Worm (Caenorhabditis elegans) whole organism, early embryonic: ENCODE results near the gene rps-11.

ENCODE experiments used
- B0310.2 ChIP-seq: sonication (generic microtip); optimal IDR thresholded peaks from 2 replicates; lab custom pipeline; 2016; ENCODE audit warnings: mild to moderate bottlenecking, missing genetic modification characterization, missing compliant biosample characterization
- F13C5.2 ChIP-seq: sonication (generic microtip); optimal IDR thresholded peaks from 2 replicates; lab custom pipeline; 2017; ENCODE audit warnings: mild to moderate bottlenecking, missing genetic modification characterization, inconsistent platforms, missing compliant biosample characterization
- aly-1 ChIP-seq: sonication (generic microtip); optimal IDR thresholded peaks from 2 replicates; lab custom pipeline; 2016; ENCODE audit warnings: missing genetic modification characterization, missing compliant biosample characterization
- ama-1 ChIP-seq: fragments of 150-350 bp; optimal IDR thresholded peaks from 2 replicates; lab custom pipeline; 2014
- ceh-13 ChIP-seq: fragments of 200-800 bp; sonication (Bioruptor generic); optimal IDR thresholded peaks from 2 replicates; lab custom pipeline; 2018; ENCODE audit warnings: mild to moderate bottlenecking, missing genetic modification characterization, missing compliant biosample characterization
- ceh-36 ChIP-seq: sonication (generic microtip); optimal IDR thresholded peaks from 2 replicates; lab custom pipeline; 2016; ENCODE audit warnings: missing genetic modification characterization, inconsistent platforms, missing compliant biosample characterization
- ets-7 ChIP-seq: sonication (generic microtip); optimal IDR thresholded peaks from 2 replicates; lab custom pipeline; 2016; ENCODE audit warnings: missing genotype, missing genetic modification characterization, missing compliant biosample characterization
- flt-1 ChIP-seq: fragments of 200-800 bp; sonication (Bioruptor generic); IDR thresholded peaks from 2 replicates; pipeline ENCODE4 v1.3.6; 2022; ENCODE audit warnings: missing genetic modification characterization, missing compliant biosample characterization
- hmbx-1 ChIP-seq: sonication (generic microtip); optimal IDR thresholded peaks from 2 replicates; lab custom pipeline; 2016; ENCODE audit warnings: mild to moderate bottlenecking, missing genetic modification characterization, missing compliant biosample characterization
- hmg-4 ChIP-seq: fragments of 200-800 bp; sonication (Bioruptor generic); optimal IDR thresholded peaks from 2 replicates; lab custom pipeline; 2018; ENCODE audit warnings: mild to moderate bottlenecking, missing genetic modification characterization, missing compliant biosample characterization
- hnd-1 ChIP-seq: sonication (generic microtip); optimal IDR thresholded peaks from 2 replicates; lab custom pipeline; 2016; ENCODE audit warnings: missing genetic modification characterization, missing compliant biosample characterization
- pes-1 ChIP-seq: fragments of 200-800 bp; sonication (Bioruptor generic); IDR thresholded peaks from 2 replicates; pipeline ENCODE4 v1.3.6; 2022; ENCODE audit warnings: missing genetic modification reagents, missing genetic modification characterization, missing compliant biosample characterization
- scrt-1 ChIP-seq: fragments of 200-800 bp; sonication (Bioruptor generic); IDR thresholded peaks from 2 replicates; pipeline ENCODE4 v1.3.6; 2022; ENCODE audit warnings: missing genetic modification characterization, missing compliant biosample characterization
- sea-1 ChIP-seq: fragments of 200-800 bp; sonication (Bioruptor generic); conservative IDR thresholded peaks from 2 replicates; pipeline ENCODE4 v1.3.6; 2022; ENCODE audit warnings: missing genetic modification characterization, missing compliant biosample characterization
- tbx-11 ChIP-seq: fragments of 200-800 bp; sonication (Bioruptor generic); IDR thresholded peaks from 2 replicates; pipeline ENCODE4 v1.3.6; 2022; ENCODE audit warnings: missing genetic modification characterization, missing compliant biosample characterization
- tbx-37 ChIP-seq: fragments of 200-800 bp; sonication (Bioruptor generic); conservative IDR thresholded peaks from 2 replicates; pipeline ENCODE4 v1.3.6; 2022; ENCODE audit warnings: missing genetic modification reagents, missing genetic modification characterization, missing compliant biosample characterization
- tra-4 ChIP-seq: sonication (generic microtip); optimal IDR thresholded peaks from 2 replicates; lab custom pipeline; 2017; ENCODE audit warnings: missing genetic modification characterization, missing compliant biosample characterization

The rps-11 gene

DNA sequence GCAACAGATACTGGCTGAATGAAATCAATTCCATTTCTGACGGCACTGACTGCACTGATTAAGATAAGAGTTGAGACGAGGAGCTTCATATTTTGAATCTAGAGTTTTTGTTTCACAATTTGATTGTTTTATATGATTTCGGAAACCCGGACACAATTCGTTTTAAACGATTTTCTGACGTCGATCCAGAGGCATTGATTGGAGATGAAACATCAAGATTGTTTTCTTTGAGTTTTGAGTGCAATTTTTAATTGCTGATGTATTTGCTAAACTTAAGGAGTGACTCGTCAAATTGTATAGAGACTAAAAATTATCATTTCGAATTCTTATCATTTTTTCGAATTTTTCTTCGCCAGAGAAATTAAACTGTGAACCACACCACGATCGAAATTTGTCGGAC is 25.4 kb downstream of the rps-11 start, which contains the start of gene lys-6:
lys-6 (minus strand) TSS at position 101 of the 400 bp plus-strand sequence.
- no peak for TF ChIP-seq tbx-11
- TF ChIP-seq hmbx-1 (tag; lab: Kevin White, UChicago), result no peak
- TF ChIP-seq F13C5.2 (tag; lab: Kevin White, UChicago), result no peak
- TF ChIP-seq ceh-13, result no peak

DNA sequence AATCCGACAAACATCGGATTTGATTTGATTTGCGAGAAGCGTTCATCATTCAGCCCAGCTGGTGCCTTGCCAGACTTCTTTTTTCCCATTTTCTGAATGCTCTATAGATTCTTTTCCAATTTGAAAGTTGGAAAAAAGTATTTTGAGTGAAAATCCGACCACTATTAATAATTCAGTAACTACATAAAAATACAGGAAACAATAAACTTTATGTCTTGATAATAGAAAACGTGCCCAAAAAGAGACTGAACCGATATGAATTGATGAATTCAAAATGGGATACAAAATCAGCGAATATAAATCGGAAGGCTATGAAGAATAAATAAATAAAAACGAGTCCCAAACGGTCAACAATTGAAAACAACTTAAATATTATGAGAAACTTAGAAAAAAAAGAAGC is 29.3 kb downstream of the rps-11 start, which contains the start of gene F58B3.4:
F58B3.4 (minus strand) TSS at position 101 of the 400 bp plus-strand sequence.
- TF ChIP-seq scrt-1 (GFP tag; lab: Robert Waterston, UW) (no peak), tbx-11 (no peak), ets-7 (no peak), hnd-1 (tag; lab: Kevin White, UChicago) (no peak), F13C5.2 (tag; lab: Kevin White, UChicago) (no peak), pes-1 (GFP tag; lab: Robert Waterston, UW) (no peak), hmg-4 (no peak), tra-4 (tag; lab: Kevin White, UChicago) (no peak), ama-1 (lab: Kevin White, UChicago) (no peak), ceh-13 (no peak), ceh-36 (tag; lab: Kevin White, UChicago) (no peak), hmbx-1 (tag; lab: Kevin White, UChicago) (no peak)

DNA sequence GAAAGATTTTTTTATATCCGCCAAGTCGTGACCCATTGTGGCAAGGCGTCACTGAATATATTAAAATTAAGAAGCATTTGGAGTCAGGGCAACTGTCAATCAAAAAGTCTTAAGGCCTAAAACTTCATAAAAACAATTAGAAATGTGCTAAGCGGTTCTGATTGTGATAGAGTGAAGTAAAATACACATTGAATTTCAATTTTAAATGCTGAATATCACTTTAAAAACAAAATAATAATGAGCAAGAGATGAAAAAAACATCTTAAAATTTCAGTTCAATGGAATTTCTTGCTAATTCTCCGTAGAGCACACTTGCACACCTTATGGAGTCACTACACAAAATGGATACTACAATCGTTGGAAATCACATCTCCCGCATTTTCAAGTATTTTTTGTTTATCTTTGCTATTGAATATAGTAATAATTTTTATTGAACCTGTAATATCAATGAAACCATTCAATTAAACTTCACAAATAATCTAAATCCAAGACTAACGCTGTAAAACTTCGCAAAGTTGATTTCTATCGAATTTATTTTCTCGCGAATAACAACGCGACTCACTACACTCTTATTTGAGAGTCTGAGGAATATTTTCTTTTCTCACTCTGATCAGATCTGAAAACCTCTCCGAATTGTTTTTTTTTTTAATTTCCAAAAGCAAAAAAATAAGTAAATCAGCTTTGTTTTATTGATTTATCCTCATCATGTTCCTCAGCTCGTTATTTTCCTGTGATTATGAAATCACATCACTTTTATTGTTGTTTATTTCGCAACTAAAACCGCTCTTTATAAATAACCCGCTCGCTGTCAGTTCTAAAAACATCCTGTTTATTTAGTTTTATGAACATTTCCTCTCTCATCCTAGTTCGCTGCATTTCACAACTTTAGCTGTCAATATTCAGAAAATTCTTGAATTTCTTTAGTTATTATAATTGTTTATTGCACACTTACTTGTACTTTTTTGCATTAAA is 33.3 kb downstream of the rps-11 start, which contains the start of gene mars-1:
mars-1 (minus strand) TSS at position 51 of the 972 bp plus-strand sequence.
- TF ChIP-seq ceh-13 (no peak), F13C5.2 (tag; lab: Kevin White, UChicago) (peak; percentile 11), tbx-37 (peak; percentile 31; the same call in 1 of the 2 replicates)

DNA sequence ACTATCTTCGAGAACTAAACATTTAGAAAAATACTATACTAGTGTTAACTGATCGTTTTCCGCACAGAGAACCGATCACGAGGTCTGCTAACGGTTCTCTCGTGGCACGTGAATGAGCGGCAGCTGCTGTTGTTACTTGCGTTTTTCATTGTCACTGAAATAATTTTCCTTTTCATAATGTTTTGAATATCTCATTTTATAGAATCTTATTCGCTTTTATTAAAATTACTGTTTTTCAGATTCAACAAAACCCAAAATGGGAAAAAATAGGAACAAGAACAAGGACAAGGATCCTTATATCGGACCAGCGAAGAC is 33.9 kb downstream of the rps-11 start, which contains the start of gene F58B3.6:
F58B3.6 (plus strand) TSS at position 240 of the 315 bp plus-strand sequence.
- TF ChIP-seq tbx-11, result no peak
- TF ChIP-seq tra-4 (tag; lab: Kevin White, UChicago), result no peak
- no peak for TF ChIP-seq hmg-4
- TF ChIP-seq pes-1 (GFP tag; lab: Robert Waterston, UW), result no peak
- no peak for TF ChIP-seq hnd-1 (tag; lab: Kevin White, UChicago)
- TF ChIP-seq ceh-36 (tag; lab: Kevin White, UChicago), result no peak

DNA sequence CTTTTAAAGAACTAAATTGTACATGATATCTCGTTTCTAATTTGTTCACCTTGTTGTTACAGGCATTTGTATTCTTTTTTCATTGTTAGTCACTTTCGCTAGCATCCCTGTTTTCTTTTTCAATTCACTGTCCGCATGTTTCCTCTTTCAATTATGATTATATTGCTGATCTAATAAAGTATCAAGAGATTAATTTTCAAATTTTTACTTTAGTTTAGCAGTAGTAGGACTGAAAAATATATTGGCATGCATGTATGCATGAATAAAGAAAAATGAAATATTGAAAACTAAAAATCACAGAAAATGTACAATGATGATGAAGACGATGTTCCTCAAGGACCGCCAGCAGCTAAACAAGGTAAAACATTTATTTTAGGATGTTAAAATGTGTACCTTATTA is 35.6 kb downstream of the rps-11 start, which contains the start of gene rbm-17:
rbm-17 (plus strand) TSS at position 301 of the 400 bp plus-strand sequence.
- no peak for TF ChIP-seq hmbx-1 (tag; lab: Kevin White, UChicago)
- no peak for TF ChIP-seq ama-1 (lab: Kevin White, UChicago)
- TF ChIP-seq flt-1 (GFP tag; lab: Robert Waterston, UW), result no peak
- no peak for TF ChIP-seq B0310.2 (tag; lab: Kevin White, UChicago)
- no peak for TF ChIP-seq ceh-13
- TF ChIP-seq aly-1 (tag; lab: Kevin White, UChicago), result no peak
- no peak for TF ChIP-seq scrt-1 (GFP tag; lab: Robert Waterston, UW)
- TF ChIP-seq sea-1 (GFP tag; lab: Robert Waterston, UW), result no peak
- TF ChIP-seq pes-1 (GFP tag; lab: Robert Waterston, UW), result no peak
- TF ChIP-seq ets-7, result no peak
- no peak for TF ChIP-seq hnd-1 (tag; lab: Kevin White, UChicago)
- TF ChIP-seq tbx-11, result no peak
- TF ChIP-seq hmg-4, result no peak
- TF ChIP-seq tra-4 (tag; lab: Kevin White, UChicago), result no peak
- TF ChIP-seq tbx-37, result no peak
- no peak for TF ChIP-seq F13C5.2 (tag; lab: Kevin White, UChicago)
- TF ChIP-seq ceh-36 (tag; lab: Kevin White, UChicago), result no peak

DNA sequence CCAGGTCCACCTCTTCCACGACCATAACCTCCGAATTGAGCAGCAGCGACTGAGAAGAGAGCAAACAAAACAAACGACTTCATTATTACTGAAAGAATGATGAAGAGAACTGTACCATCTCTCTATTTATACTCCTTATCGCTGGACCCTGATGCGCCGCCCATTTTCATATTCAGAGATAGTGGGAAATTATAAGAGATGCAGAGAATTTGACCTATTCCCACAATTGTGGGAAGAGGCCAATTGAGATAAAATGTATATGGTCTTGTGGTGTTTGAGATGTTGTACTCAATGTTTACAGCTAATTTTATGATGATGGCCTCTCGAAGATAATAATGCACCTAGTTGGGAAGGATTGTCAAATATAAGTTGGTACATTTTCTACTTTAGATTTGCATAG is 38.5 kb downstream of the rps-11 start, which contains the start of gene ttr-50:
ttr-50 (minus strand) TSS at position 101 of the 400 bp plus-strand sequence.
- TF ChIP-seq scrt-1 (GFP tag; lab: Robert Waterston, UW) (no peak), hmbx-1 (tag; lab: Kevin White, UChicago) (no peak), F13C5.2 (tag; lab: Kevin White, UChicago) (no peak), ceh-36 (tag; lab: Kevin White, UChicago) (no peak), ets-7 (no peak), hnd-1 (tag; lab: Kevin White, UChicago) (no peak), ceh-13 (no peak), hmg-4 (no peak), tbx-37 (no peak), pes-1 (GFP tag; lab: Robert Waterston, UW) (no peak), flt-1 (GFP tag; lab: Robert Waterston, UW) (no peak), tra-4 (tag; lab: Kevin White, UChicago) (no peak), tbx-11 (no peak), aly-1 (tag; lab: Kevin White, UChicago) (no peak), ama-1 (lab: Kevin White, UChicago) (no peak), sea-1 (GFP tag; lab: Robert Waterston, UW) (no peak), B0310.2 (tag; lab: Kevin White, UChicago) (no peak)

DNA sequence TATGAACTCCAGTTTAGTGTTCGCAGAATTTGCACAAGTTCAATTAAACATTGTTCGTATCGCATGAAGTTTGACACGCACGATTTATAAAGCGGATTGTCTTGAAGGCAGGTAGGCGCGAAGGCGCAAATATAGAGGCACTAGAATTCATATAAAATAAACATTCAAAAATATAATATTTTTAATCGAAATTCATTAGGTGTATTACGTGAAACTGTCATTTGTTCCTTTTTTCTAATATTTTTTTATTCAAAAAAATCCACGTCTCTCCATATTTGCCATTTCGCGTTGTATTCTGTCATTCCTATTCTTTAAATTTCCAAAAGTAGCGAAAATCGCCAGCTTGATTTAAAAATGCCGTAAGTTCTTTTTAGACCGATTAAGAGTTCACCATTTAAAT is 39.4 kb downstream of the rps-11 start, which contains the start of gene ZK809.1:
ZK809.1 (plus strand) TSS at position 301 of the 400 bp plus-strand sequence.
- no peak for TF ChIP-seq hnd-1 (tag; lab: Kevin White, UChicago)
- TF ChIP-seq scrt-1 (GFP tag; lab: Robert Waterston, UW), result no peak
- TF ChIP-seq hmg-4, result no peak
- TF ChIP-seq tbx-11, result no peak
- no peak for TF ChIP-seq tbx-37
- TF ChIP-seq ets-7, result no peak
- TF ChIP-seq B0310.2 (tag; lab: Kevin White, UChicago), result no peak
- no peak for TF ChIP-seq aly-1 (tag; lab: Kevin White, UChicago)
- TF ChIP-seq hmbx-1 (tag; lab: Kevin White, UChicago), result no peak
- TF ChIP-seq pes-1 (GFP tag; lab: Robert Waterston, UW), result no peak
- TF ChIP-seq ceh-36 (tag; lab: Kevin White, UChicago), result no peak
- TF ChIP-seq F13C5.2 (tag; lab: Kevin White, UChicago), result no peak
- TF ChIP-seq tra-4 (tag; lab: Kevin White, UChicago), result no peak
- TF ChIP-seq ama-1 (lab: Kevin White, UChicago), result no peak
- TF ChIP-seq sea-1 (GFP tag; lab: Robert Waterston, UW), result no peak
- TF ChIP-seq ceh-13, result no peak
- no peak for TF ChIP-seq flt-1 (GFP tag; lab: Robert Waterston, UW)
